Fruit fly (Drosophila melanogaster): Measurements from ENCODE around the gene CG34417.

DNA sequence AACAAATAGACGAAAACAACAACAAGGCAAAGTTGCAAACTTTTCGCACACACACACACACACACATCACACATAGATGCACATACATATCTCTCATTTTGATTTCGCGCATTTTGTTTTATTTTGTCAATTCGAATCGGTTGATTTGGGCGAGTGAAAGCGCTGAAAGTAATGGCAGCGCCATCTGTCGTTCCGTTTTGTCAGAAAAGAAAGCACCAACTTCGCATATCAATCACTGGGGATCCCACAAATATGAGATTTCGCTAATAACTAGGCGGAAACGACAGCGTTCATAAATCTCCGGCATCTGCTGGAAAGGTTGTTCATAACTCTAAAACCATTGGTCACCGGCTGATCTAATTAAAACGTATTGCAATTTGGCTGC is 9.5 kb downstream of the CG34417 start:
- TF ChIP-seq Mio (GFP tag; optimal IDR thresholded peaks at IDR 0.05), result no peak
- no peak for TF ChIP-seq h (GFP tag; optimal IDR thresholded peaks at IDR 0.05)
- no peak for TF ChIP-seq Hr83 (GFP tag; optimal IDR thresholded peaks at IDR 0.05; ENCODE audit: poor library complexity, severe bottlenecking)
- no peak for TF ChIP-seq dl (GFP tag; optimal IDR thresholded peaks at IDR 0.05; ENCODE audit: insufficient read depth in 1 of 2, partially characterized antibody in 2 of 2)
- TF ChIP-seq pan (optimal IDR thresholded peaks at IDR 0.05), result no peak
- no peak for TF ChIP-seq Hnf4 (GFP tag; optimal IDR thresholded peaks at IDR 0.05)
- TF ChIP-seq jim (GFP tag; optimal IDR thresholded peaks at IDR 0.05), result no peak
- TF ChIP-seq usp (GFP tag; optimal IDR thresholded peaks at IDR 0.05), result no peak
- no peak for TF ChIP-seq Myc (optimal IDR thresholded peaks at IDR 0.05)
- TF ChIP-seq brk (GFP tag; optimal IDR thresholded peaks at IDR 0.05), result no peak
- TF ChIP-seq Dfd (GFP tag; optimal IDR thresholded peaks at IDR 0.05), result no peak
- TF ChIP-seq CrebA (GFP tag; optimal IDR thresholded peaks at IDR 0.05; ENCODE audit: borderline replicate concordance), result no peak
- TF ChIP-seq Abd-B (GFP tag; optimal IDR thresholded peaks at IDR 0.05), result no peak

Measured in whole organism, wandering third instar larva.